Fruit fly (Drosophila melanogaster): ENCODE measurements around the gene Rpt4.

Gene Rpt4

DNA sequence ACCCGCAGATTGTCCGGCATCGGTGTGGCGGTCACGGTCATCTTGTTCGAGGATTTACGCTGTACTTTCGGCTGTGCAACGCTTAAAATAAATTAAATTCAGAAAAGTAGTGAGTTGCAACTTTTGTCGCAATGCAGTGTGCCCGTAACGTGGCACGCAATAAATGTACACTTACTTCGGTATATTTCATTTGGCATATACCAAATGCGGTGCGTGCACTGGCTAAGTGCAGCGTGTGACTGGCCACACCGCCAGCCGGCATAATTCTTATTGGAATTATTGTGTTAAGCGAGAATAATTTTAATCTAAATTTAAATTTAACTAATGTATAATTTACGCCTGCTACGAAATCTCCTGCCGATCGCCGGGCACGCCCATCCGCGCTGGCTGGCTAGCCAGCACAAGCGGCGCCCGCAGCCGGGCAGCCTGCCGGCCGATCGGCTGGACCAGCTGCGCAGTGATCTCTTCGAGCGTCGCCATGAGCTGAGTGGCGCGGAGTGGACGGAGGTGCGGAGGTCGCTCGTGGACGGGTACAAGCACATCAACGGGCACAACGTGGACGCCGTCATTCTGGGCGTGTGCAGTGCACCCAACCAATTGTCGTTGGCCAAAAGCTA is at the start of gene Rpt4, which contains the start of gene mldr:
Gene Rpt4, minus strand, starts transcription at position 163 of the 617 bp plus-strand sequence.
Gene mldr, plus strand, starts transcription at position 221 of the 617 bp plus-strand sequence.
- TF ChIP-seq ttk (optimal IDR thresholded peaks at IDR 0.05) (no peak), insv (optimal IDR thresholded peaks at IDR 0.05) (peak; percentile 98)

DNA sequence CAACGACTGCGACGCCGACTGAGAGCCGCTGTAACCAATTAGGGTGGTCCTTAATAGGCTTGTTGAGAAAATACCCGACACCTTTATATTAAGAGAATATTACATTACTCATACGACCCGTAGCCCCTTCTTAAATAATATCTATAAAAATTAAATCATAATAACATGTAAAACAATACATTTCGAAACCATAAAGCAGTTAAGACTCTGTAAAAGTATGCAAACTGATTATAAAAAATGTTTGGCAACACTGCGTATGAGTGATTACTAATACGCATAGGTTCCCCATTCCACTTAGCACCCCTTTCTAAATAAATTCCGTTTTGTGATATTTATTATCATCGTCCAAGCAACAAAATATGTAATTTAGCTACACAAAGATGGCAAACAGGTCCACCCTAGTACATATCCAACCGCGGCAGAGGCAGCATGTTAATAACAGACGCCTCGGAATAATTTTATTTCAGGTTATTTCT is 49.6 kb upstream of the Rpt4 start:
- TF ChIP-seq h (optimal IDR thresholded peaks at IDR 0.05) = no peak
- no peak for TF ChIP-seq Sin3A (optimal IDR thresholded peaks at IDR 0.05)
- TF ChIP-seq psq (optimal IDR thresholded peaks at IDR 0.05) = no peak
- TF ChIP-seq ttk (optimal IDR thresholded peaks at IDR 0.05) = no peak
- no peak for TF ChIP-seq Myc (optimal IDR thresholded peaks at IDR 0.05)
- no peak for TF ChIP-seq insv (optimal IDR thresholded peaks at IDR 0.05)

DNA sequence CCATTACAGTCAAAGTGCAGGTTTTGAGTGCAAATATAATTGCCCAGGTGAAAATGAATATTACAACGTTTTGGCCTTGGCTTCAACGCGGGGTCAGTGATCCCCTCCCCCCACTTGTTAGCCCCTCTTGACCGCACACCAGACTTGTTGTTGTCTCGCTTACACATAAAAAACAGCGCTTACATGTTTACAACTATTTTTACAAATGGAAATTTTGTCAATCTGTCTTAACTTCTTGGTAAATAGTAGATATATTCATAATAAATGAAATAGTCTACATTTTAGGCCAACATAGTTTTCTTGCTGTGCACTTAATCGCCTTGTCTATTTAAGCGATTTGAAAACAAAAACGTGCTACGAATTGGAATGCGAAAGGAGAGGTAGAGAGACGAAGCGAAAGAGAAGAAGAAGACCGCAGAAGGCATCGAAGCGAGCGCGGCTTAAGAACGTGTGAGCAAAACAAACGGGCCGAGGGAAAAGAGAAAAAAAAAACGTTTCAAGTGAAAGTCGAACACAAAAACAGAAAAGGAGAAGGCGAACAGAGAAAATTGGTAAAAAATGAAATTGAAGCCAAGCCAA is 49.0 kb upstream of the Rpt4 start:
- no peak for TF ChIP-seq h (optimal IDR thresholded peaks at IDR 0.05)
- TF ChIP-seq insv (optimal IDR thresholded peaks at IDR 0.05) = no peak
- no peak for TF ChIP-seq psq (optimal IDR thresholded peaks at IDR 0.05)
- no peak for TF ChIP-seq ttk (optimal IDR thresholded peaks at IDR 0.05)
- TF ChIP-seq Myc (optimal IDR thresholded peaks at IDR 0.05) = no peak
- TF ChIP-seq Sin3A (optimal IDR thresholded peaks at IDR 0.05) = no peak

DNA sequence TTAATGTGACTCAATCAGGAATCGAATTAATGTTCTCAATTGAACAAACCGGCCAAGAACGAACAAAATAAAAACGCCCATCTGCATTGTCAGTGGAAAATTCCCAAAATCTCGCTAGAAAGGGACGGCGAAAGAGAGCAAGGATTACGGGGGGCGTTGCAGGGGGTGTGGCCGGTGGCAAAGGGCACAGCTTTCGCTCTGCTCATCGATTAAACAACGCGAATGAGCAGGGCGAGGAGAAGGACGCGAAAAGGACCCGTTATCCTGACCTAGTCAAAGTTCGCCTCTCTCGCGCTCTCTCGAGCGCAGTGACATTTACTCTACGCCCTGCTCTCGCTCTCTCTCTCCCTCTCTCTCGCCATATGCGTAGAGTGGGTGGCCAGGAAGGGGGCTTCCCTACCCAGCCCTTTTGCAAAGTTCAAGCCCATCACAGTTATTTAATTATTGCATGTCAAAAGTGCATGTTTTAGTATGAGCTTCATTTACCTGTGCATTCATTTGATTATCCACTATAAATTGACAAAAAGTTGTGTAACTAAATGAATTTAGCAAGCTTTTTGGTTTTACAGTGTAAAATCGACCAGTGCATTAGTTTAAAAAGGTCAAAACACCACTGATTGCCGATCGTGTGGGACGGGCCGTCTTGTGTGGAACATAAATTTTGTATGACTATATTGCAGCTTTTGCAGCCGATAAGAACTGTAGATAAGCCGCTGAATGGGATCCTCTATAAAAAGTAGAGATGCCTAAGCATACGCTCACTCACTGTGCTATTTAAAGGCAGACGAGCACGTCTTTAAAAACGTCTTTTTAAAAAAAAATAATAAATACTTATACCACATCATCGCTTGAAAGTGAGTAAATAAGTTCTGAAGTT is 47.9 kb upstream of the Rpt4 start:
- TF ChIP-seq ttk (optimal IDR thresholded peaks at IDR 0.05) = no peak
- no peak for TF ChIP-seq insv (optimal IDR thresholded peaks at IDR 0.05)
- no peak for TF ChIP-seq Sin3A (optimal IDR thresholded peaks at IDR 0.05)
- TF ChIP-seq Myc (optimal IDR thresholded peaks at IDR 0.05) = no peak
- TF ChIP-seq h (optimal IDR thresholded peaks at IDR 0.05) = no peak
- TF ChIP-seq psq (optimal IDR thresholded peaks at IDR 0.05) = no peak

DNA sequence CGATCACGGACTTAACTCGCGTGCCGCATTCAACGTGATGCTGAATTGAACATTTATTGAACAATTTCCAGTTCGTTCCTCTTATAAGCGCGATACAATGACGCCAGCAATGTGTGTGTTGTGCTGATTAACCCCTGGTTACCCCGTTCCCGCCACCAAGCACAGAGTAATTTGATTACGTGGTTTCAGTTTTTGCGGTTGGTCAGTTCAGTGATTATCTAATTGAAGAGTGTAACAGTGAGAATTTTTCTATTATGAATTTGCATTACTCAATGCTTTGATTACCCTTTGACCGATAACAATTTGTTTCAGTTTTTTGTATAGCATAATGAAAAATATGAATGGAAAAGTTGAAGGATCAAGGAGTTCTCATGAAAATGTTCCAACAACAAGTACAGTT is 46.7 kb upstream of the Rpt4 start, which contains the start of gene CG3842:
Gene CG3842, plus strand, starts transcription at position 61 of the 400 bp plus-strand sequence.
- no peak for TF ChIP-seq insv (optimal IDR thresholded peaks at IDR 0.05)

DNA sequence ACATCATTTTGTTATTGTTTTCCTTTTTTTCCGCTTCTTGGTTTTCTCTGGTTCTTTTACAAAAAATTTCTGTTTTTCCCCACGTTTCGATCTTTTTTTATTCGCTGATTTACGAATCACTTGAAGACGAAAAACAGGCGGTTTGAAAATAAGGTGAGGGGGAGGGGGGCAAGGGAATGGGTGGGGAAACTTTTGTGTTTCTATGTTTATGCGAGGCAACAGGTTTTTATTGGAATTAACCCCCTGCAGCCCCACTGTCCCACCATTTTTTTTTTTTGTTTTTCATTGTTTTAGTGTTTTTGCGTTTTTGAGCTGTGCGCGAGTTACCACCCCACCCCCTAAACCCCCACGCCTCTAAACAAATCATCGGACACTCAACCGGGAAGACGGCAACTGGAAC is 43.9 kb upstream of the Rpt4 start:
- TF ChIP-seq Myc (optimal IDR thresholded peaks at IDR 0.05) = no peak
- TF ChIP-seq Sin3A (optimal IDR thresholded peaks at IDR 0.05) = no peak
- no peak for TF ChIP-seq ttk (optimal IDR thresholded peaks at IDR 0.05)
- TF ChIP-seq insv (optimal IDR thresholded peaks at IDR 0.05) = no peak
- no peak for TF ChIP-seq h (optimal IDR thresholded peaks at IDR 0.05)
- TF ChIP-seq psq (optimal IDR thresholded peaks at IDR 0.05) = no peak

DNA sequence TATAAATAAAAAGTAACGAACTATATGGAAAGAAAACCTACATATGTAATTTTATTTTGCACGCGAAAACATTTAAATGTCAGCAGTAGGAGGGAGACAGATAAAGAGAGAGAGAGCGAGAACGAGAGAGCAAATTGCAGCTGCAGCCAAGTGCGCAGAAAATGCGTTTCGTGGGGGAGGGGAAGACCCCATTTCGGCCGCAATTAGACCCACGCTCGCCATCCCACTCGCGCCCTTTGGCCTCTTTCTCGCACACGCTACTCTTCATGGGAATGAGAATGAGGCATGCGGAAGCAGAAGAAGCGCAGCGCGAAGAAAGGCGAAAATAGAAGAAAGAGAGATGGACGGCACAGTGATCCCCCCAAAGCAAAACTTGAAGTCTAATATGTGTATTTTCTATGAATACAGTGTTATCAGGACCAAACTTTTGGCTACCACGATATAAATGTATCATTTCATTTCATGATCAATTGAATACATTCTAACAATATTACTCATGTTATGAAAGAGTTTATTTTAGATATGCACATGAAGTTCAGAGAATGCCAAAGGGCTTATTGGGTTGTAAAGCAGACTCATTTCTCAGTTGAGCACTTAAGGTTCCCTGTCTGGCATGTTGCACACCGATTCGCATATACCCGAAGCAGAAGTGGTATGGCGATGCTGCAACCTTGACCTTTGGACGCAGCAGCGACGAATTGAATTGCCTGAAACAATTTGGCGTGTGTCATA is 42.1 kb upstream of the Rpt4 start:
- TF ChIP-seq ttk (optimal IDR thresholded peaks at IDR 0.05) = no peak
- TF ChIP-seq psq (optimal IDR thresholded peaks at IDR 0.05) = no peak
- no peak for TF ChIP-seq insv (optimal IDR thresholded peaks at IDR 0.05)
- TF ChIP-seq h (optimal IDR thresholded peaks at IDR 0.05) = no peak
- TF ChIP-seq Myc (optimal IDR thresholded peaks at IDR 0.05) = no peak
- no peak for TF ChIP-seq Sin3A (optimal IDR thresholded peaks at IDR 0.05)

DNA sequence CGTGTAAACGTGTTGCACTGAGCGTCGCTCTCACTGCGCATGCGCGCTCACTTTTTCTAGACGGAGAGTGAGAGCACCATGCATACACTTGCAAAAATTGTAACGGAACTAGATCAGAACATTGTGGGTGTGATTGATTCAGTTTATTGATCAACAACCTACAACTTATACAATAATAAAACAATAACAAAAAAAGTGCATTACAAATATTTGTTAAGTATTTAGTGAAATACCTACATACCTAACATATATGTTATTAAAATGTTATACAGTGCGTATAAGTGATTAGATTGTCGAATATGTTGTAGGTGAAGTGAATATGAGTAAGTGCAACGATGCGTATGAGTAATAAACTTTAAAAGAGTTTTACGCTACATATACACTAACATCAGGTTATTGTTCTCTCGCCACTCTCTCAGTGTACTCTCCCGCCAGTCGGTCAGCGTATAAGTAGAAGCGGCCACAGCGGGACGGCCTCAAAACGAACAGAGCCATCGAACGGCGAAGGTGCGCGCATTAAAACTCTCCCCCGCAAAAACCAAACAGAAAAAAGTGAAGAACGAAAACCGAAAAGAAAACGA is 39.4 kb upstream of the Rpt4 start, which contains the start of gene CG42240:
Gene CG42240, plus strand, starts transcription at position 474 of the 581 bp plus-strand sequence.
- TF ChIP-seq ttk (optimal IDR thresholded peaks at IDR 0.05) (no peak), psq (optimal IDR thresholded peaks at IDR 0.05) (no peak), Sin3A (optimal IDR thresholded peaks at IDR 0.05) (no peak), h (optimal IDR thresholded peaks at IDR 0.05) (no peak), insv (optimal IDR thresholded peaks at IDR 0.05) (no peak), Myc (optimal IDR thresholded peaks at IDR 0.05) (no peak)

DNA sequence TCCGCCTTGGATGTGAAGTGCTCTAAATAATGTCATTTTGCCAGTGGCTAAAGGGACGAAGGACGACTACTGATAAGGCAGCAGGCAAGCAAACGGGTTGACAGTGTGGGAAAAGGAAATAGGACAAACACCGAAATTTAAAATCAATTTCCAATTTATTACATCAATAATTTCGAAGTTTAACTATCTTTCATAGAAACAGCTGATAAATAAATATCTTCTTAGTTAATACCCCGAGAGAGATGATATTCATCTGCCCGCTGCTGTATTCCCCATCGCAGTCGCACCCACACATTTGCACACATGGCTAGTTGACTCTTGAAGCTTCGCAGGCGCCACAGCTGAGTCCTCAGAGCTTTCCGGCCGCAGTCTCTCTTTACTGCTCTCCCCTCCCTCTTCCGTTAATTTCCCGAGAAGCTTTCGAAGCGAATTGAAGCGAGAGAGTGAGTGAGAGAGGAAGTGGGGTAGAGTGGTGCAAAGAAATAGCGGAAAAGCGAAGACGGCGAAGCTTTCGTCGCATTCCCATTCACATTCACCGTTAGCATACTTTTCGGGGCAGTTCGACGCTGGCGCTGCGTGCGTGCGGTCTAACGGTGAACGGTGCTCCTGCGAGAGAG is 25.9 kb upstream of the Rpt4 start:
- TF ChIP-seq ttk (optimal IDR thresholded peaks at IDR 0.05) (no peak), insv (optimal IDR thresholded peaks at IDR 0.05) (no peak), h (optimal IDR thresholded peaks at IDR 0.05) (no peak), Sin3A (optimal IDR thresholded peaks at IDR 0.05) (no peak), Myc (optimal IDR thresholded peaks at IDR 0.05) (no peak), psq (optimal IDR thresholded peaks at IDR 0.05) (no peak)

DNA sequence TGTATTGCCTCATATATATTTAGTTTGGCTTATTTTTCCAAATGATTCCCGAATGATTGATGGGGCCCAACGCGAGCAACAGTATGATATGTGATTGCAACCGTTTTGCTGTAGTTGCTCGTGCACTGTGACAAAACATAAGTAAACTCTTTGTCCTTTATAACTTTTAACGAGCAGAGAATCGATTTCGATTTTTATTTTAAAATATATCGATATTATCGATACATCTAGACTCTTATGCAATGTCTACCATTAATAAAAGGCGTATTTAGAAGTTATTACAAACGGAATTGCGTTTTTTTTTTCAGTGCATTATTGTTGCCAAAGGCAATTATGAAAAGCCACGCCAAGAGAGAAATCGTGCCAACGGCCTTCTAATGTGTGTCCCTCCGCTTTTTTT is 24.5 kb upstream of the Rpt4 start:
- TF ChIP-seq ttk (optimal IDR thresholded peaks at IDR 0.05) = no peak
- TF ChIP-seq Sin3A (optimal IDR thresholded peaks at IDR 0.05) = no peak
- no peak for TF ChIP-seq h (optimal IDR thresholded peaks at IDR 0.05)
- no peak for TF ChIP-seq insv (optimal IDR thresholded peaks at IDR 0.05)
- TF ChIP-seq Myc (optimal IDR thresholded peaks at IDR 0.05) = no peak
- no peak for TF ChIP-seq psq (optimal IDR thresholded peaks at IDR 0.05)

DNA sequence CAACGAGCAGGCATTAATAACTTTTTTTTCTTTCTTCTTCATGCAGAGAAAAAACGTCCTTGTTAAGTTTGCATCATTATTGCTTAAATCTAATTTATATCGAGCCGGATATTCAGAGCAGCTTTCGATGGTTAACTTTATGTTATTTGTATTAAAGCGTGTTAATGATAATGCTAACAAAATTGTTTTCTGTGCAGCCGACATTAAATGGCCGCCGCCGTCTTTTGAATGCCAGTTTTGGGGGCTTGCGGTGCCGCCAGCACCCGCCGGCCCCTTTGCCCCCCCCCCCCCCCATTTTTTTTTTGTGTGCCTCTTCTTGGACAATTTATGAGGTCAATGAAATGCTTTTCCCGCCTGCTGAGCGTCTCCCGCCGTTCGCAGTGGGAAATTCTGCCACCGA is 20.5 kb upstream of the Rpt4 start:
- TF ChIP-seq ttk (optimal IDR thresholded peaks at IDR 0.05) = no peak
- no peak for TF ChIP-seq insv (optimal IDR thresholded peaks at IDR 0.05)
- TF ChIP-seq Sin3A (optimal IDR thresholded peaks at IDR 0.05) = no peak
- TF ChIP-seq Myc (optimal IDR thresholded peaks at IDR 0.05) = no peak
- no peak for TF ChIP-seq h (optimal IDR thresholded peaks at IDR 0.05)
- no peak for TF ChIP-seq psq (optimal IDR thresholded peaks at IDR 0.05)

Measured in Kc167 (cell line).